Worm (Caenorhabditis elegans) whole organism, L4 larva: ENCODE measurements around the gene mrpl-55.

Source experiments
- D1046.2 ChIP-seq: fragments of 200-800 bp; sonication (Bioruptor generic); IDR thresholded peaks from 2 replicates; pipeline ENCODE4 v1.3.6; 2022; ENCODE audit warnings: missing genetic modification characterization, missing compliant biosample characterization
- F10B5.3 ChIP-seq: sonication (generic microtip); optimal IDR thresholded peaks from 2 replicates; lab custom pipeline; 2016; ENCODE audit warnings: mild to moderate bottlenecking, missing genetic modification characterization, missing compliant biosample characterization
- F44E2.7 ChIP-seq: fragments of 200-800 bp; sonication (Bioruptor generic); IDR thresholded peaks from 2 replicates; pipeline ENCODE4 v2.1.2; 2022; ENCODE audit warnings: missing genetic modification characterization, missing compliant biosample characterization
- F49E8.2 ChIP-seq: sonication (generic microtip); optimal IDR thresholded peaks from 2 replicates; lab custom pipeline; 2016; ENCODE audit warnings: missing compliant biosample characterization, mild to moderate bottlenecking, missing genetic modification characterization, borderline replicate concordance
- T20F7.1 ChIP-seq: fragments of 200-800 bp; sonication (Bioruptor generic); optimal IDR thresholded peaks from 2 replicates; lab custom pipeline; 2018; ENCODE audit warnings: mild to moderate bottlenecking, missing genetic modification characterization, missing compliant biosample characterization
- Y5F2A.4 ChIP-seq: fragments of 200-800 bp; sonication (Bioruptor generic); optimal IDR thresholded peaks from 2 replicates; lab custom pipeline; 2018; ENCODE audit warnings: mild to moderate bottlenecking, missing genetic modification characterization, missing compliant biosample characterization
- ZK337.2 ChIP-seq: fragments of 200-800 bp; sonication (Bioruptor generic); IDR thresholded peaks from 2 replicates; pipeline ENCODE4 v1.3.6; 2022; ENCODE audit warnings: missing genetic modification reagents, missing genetic modification characterization, missing compliant biosample characterization
- ZK546.5 ChIP-seq, 2 experiments: sonication (generic microtip); optimal IDR thresholded peaks; 2 replicates each; lab custom pipeline; 2017; ENCODE audit warnings: missing biosample characterization in 2 of 2, missing genetic modification characterization in 2 of 2
- aha-1 ChIP-seq: fragments of 150-350 bp; peaks from one replicate; lab custom pipeline; 2014; ENCODE audit warnings: missing biosample characterization, missing genetic modification characterization
- ama-1 ChIP-seq: fragments of 150-350 bp; optimal IDR thresholded peaks from 2 replicates; lab custom pipeline; 2014; ENCODE audit warnings: inconsistent platforms, mixed read lengths
- attf-4 ChIP-seq: sonication (generic microtip); optimal IDR thresholded peaks from 3 replicates; lab custom pipeline; 2017; ENCODE audit warnings: missing biosample characterization, missing genetic modification characterization
- ceh-44 ChIP-seq: fragments of 200-800 bp; sonication (Bioruptor generic); IDR thresholded peaks from 2 replicates; pipeline ENCODE4 v1.3.6; 2022; ENCODE audit warnings: missing genetic modification reagents, missing genetic modification characterization, missing compliant biosample characterization
- ceh-62 ChIP-seq: sonication (generic microtip); optimal IDR thresholded peaks from 2 replicates; lab custom pipeline; 2017; ENCODE audit warnings: missing biosample characterization, missing genetic modification characterization
- ceh-82 ChIP-seq: sonication (generic microtip); optimal IDR thresholded peaks from 2 replicates; lab custom pipeline; 2017; ENCODE audit warnings: missing biosample characterization, missing genetic modification characterization
- cey-2 ChIP-seq: sonication (generic microtip); optimal IDR thresholded peaks from 3 replicates; lab custom pipeline; 2017; ENCODE audit warnings: missing genetic modification characterization, mild to moderate bottlenecking, missing compliant biosample characterization, antibody characterized with exemption, borderline replicate concordance; ENCODE audit not compliant: insufficient read depth
- ctbp-1 ChIP-seq: fragments of 200-800 bp; sonication (Bioruptor generic); IDR thresholded peaks from 2 replicates; pipeline ENCODE4 v1.3.6; 2022; ENCODE audit warnings: missing genetic modification reagents, missing genetic modification characterization, missing compliant biosample characterization
- daf-12 ChIP-seq: fragments of 150-350 bp; optimal IDR thresholded peaks from 2 replicates; lab custom pipeline; 2014; ENCODE audit warnings: missing biosample characterization, missing genetic modification reagents, missing genetic modification characterization
- daf-8 ChIP-seq: fragments of 200-800 bp; sonication (Bioruptor generic); IDR thresholded peaks from 2 replicates; pipeline ENCODE4 v1.3.6; 2022; ENCODE audit warnings: missing genetic modification characterization, missing compliant biosample characterization
- egl-43 ChIP-seq: fragments of 200-800 bp; sonication (Bioruptor generic); IDR thresholded peaks from 2 replicates; pipeline ENCODE4 v1.3.6; 2022; ENCODE audit warnings: missing genetic modification reagents, missing genetic modification characterization, missing compliant biosample characterization
- fos-1 ChIP-seq: fragments of 150-350 bp; optimal IDR thresholded peaks from 2 replicates; lab custom pipeline; 2014; ENCODE audit warnings: missing biosample characterization, missing genetic modification characterization
- gei-8 ChIP-seq: fragments of 200-800 bp; sonication (Bioruptor generic); optimal IDR thresholded peaks from 2 replicates; lab custom pipeline; 2018; ENCODE audit warnings: mild to moderate bottlenecking, missing genetic modification characterization, missing compliant biosample characterization
- hlh-30 ChIP-seq: sonication (generic microtip); optimal IDR thresholded peaks from 2 replicates; lab custom pipeline; 2017; ENCODE audit warnings: antibody characterized with exemption, mild to moderate bottlenecking, missing genetic modification characterization, missing compliant biosample characterization; ENCODE audit not compliant: insufficient read depth
- mdt-29 ChIP-seq: fragments of 200-800 bp; sonication (Bioruptor generic); IDR thresholded peaks from 2 replicates; pipeline ENCODE4 v1.3.6; 2022; ENCODE audit warnings: missing genetic modification reagents, missing genetic modification characterization, missing compliant biosample characterization
- mep-1 ChIP-seq: fragments of 150-350 bp; sonication (generic microtip); optimal IDR thresholded peaks from 3 replicates; lab custom pipeline; 2014; ENCODE audit warnings: missing biosample characterization, missing genetic modification characterization
- mes-2 ChIP-seq: sonication (generic microtip); optimal IDR thresholded peaks from 2 replicates; lab custom pipeline; 2016; ENCODE audit warnings: missing genotype, mild to moderate bottlenecking, missing genetic modification characterization, missing compliant biosample characterization; ENCODE audit not compliant: poor library complexity, severe bottlenecking
- mxl-2 ChIP-seq: fragments of 200-800 bp; sonication (Bioruptor generic); conservative IDR thresholded peaks from 2 replicates; pipeline ENCODE4 v1.3.6; 2022; ENCODE audit warnings: missing genetic modification reagents, missing genetic modification characterization, missing compliant biosample characterization
- nhr-10 ChIP-seq: fragments of 150-350 bp; optimal IDR thresholded peaks from 2 replicates; lab custom pipeline; 2014; ENCODE audit warnings: missing biosample characterization, missing genetic modification characterization
- nhr-25 ChIP-seq: sonication (generic microtip); optimal IDR thresholded peaks from 2 replicates; lab custom pipeline; 2017; ENCODE audit warnings: missing genetic modification characterization, mild to moderate bottlenecking, missing compliant biosample characterization, antibody characterized with exemption, moderate library complexity, borderline replicate concordance; ENCODE audit not compliant: insufficient read depth
- nhr-76 ChIP-seq: fragments of 150-350 bp; optimal IDR thresholded peaks from 2 replicates; lab custom pipeline; 2014; ENCODE audit warnings: missing biosample characterization, missing genetic modification characterization
- pqm-1 ChIP-seq: sonication (generic microtip); optimal IDR thresholded peaks from 2 replicates; lab custom pipeline; 2017; ENCODE audit warnings: missing biosample characterization, missing genetic modification characterization
- saeg-2 ChIP-seq: fragments of 200-800 bp; sonication (Bioruptor generic); IDR thresholded peaks from 2 replicates; pipeline ENCODE4 v1.3.6; 2022; ENCODE audit warnings: missing genetic modification reagents, missing genetic modification characterization, missing compliant biosample characterization
- set-16 ChIP-seq: fragments of 200-800 bp; sonication (Bioruptor generic); IDR thresholded peaks from 2 replicates; pipeline ENCODE4 v1.3.6; 2022; ENCODE audit warnings: missing genetic modification reagents, missing genetic modification characterization, missing compliant biosample characterization
- snpc-1.2 ChIP-seq: fragments of 200-800 bp; sonication (Bioruptor generic); IDR thresholded peaks from 2 replicates; pipeline ENCODE4 v1.3.6; 2022; ENCODE audit warnings: missing genetic modification reagents, missing genetic modification characterization, missing compliant biosample characterization
- spr-3 ChIP-seq: fragments of 200-800 bp; sonication (Bioruptor generic); optimal IDR thresholded peaks from 2 replicates; lab custom pipeline; 2018; ENCODE audit warnings: mild to moderate bottlenecking, missing genetic modification characterization, missing compliant biosample characterization
- tra-1 ChIP-seq: fragments of 200-800 bp; sonication (Bioruptor generic); IDR thresholded peaks from 2 replicates; pipeline ENCODE4 v1.3.6; 2022; ENCODE audit warnings: missing genetic modification reagents, missing genetic modification characterization, missing compliant biosample characterization
- unc-62 ChIP-seq, 3 experiments: fragments of 150-350 bp in 1 of 3; sonication (generic microtip); optimal IDR thresholded peaks in 2 of 3; peaks in 1 of 3; 1 replicate in 1 of 3; 2 replicates in 2 of 3; lab custom pipeline; 2014 to 2017; ENCODE audit warnings: missing biosample characterization in 3 of 3, missing genetic modification characterization in 3 of 3, missing genetic modification reagents in 3 of 3, missing genotype in 1 of 3
- vab-7 ChIP-seq: fragments of 200-800 bp; sonication (Bioruptor generic); IDR thresholded peaks from 2 replicates; pipeline ENCODE4 v1.3.6; 2022; ENCODE audit warnings: missing genetic modification reagents, missing genetic modification characterization, missing compliant biosample characterization
- ztf-7 ChIP-seq: fragments of 150-350 bp; optimal IDR thresholded peaks from 2 replicates; lab custom pipeline; 2014; ENCODE audit warnings: missing biosample characterization, missing genetic modification characterization

The mrpl-55 gene

DNA sequence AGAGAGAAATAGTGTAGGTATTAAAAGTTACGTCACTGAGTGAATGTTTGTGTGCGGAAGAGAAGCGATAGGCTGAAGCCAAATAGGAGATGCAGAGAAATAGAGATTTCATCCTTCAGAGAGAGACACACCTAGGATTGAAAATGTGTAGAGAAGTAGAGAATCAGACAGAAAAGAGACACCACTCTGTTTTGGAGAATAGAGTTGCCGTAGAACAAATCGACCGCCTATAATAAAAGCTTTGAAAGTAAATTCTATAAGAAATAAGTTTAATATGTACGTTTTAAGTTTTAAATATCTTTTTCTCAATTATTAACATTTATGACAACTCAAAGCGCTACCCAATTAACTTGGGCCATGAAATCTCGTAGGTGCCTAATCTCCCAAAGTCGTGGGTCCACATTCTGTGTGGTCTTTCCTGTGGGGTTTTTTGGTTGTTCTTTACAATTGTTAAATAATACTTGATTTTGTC is 33.3 kb upstream of the mrpl-55 start, which contains the start of gene T07A9.12 (continued):
- TF ChIP-seq hlh-30 (peak; percentile 47), ctbp-1 (GFP tag; lab: Robert Waterston, UW) (no peak), saeg-2 (GFP tag; lab: Robert Waterston, UW) (no peak), daf-8 (GFP tag; lab: Robert Waterston, UW) (no peak), nhr-10 (tag; lab: Kevin White, UChicago) (no peak), pqm-1 (tag; lab: Kevin White, UChicago) (peak; percentile 42), nhr-25 (tag; lab: Kevin White, UChicago) (no peak), egl-43 (GFP tag; lab: Robert Waterston, UW) (no peak), ZK546.5 (tag; optimal IDR thresholded peaks at IDR 0.05; lab: Kevin White, UChicago) (no peak), F49E8.2 (tag; lab: Kevin White, UChicago) (no peak), nhr-76 (no peak), aha-1 (tag; lab: Kevin White, UChicago) (no peak), unc-62 (GFP tag; optimal IDR thresholded peaks at IDR 0.05 in 1 of 2; lab: Kevin White, UChicago) (peak in 1 of 2 experiments; percentile 9), unc-62 (tag; optimal IDR thresholded peaks at IDR 0.05; lab: Kevin White, UChicago) (no peak), daf-12 (no peak), ceh-82 (tag; lab: Kevin White, UChicago) (no peak), ceh-44 (GFP tag; lab: Robert Waterston, UW) (no peak), ama-1 (lab: Kevin White, UChicago) (no peak), cey-2 (no peak), ceh-62 (tag; lab: Kevin White, UChicago) (no peak), set-16 (GFP tag; lab: Robert Waterston, UW) (no peak)

DNA sequence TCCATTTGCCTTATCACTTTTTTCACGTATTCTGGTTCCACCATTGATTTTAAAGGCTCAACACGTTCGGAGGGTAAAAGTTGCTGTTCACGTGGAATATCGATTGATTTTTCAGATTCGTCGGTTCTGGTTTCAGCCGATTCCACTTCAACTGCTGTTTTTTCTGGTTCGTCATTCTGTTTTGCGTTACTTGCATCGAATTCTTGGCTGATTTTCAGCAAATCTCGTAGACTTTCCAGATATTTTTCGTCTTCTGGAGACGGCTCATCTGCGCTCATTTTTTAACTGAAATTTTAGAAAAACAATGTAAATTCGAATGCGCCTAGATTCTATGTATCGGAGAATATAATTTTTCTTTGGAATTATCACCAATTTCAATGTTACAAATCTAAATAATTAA is 24.1 kb upstream of the mrpl-55 start, which contains the start of gene eri-1:
Gene eri-1 (minus strand): TSS at position 285 of the 400 bp plus-strand sequence.
- TF ChIP-seq ama-1 (lab: Kevin White, UChicago), result peak; percentile 6
- 0 out of 2 replicates have a peak, but pooled peaks have one; percentile 12 for TF ChIP-seq mdt-29 (GFP tag; lab: Robert Waterston, UW)
- TF ChIP-seq Y5F2A.4 (GFP tag; lab: Kevin White, UChicago), result no peak
- no peak for TF ChIP-seq ztf-7
- no peak for TF ChIP-seq ZK337.2 (GFP tag; lab: Robert Waterston, UW)
- TF ChIP-seq set-16 (GFP tag; lab: Robert Waterston, UW), result no peak
- peak; percentile 24; the same call in 1 of the 2 replicates for TF ChIP-seq snpc-1.2 (GFP tag; lab: Robert Waterston, UW)
- no peak for TF ChIP-seq mxl-2
- peak; percentile 13 for TF ChIP-seq aha-1 (tag; lab: Kevin White, UChicago)
- no peak for TF ChIP-seq spr-3
- TF ChIP-seq ceh-44 (GFP tag; lab: Robert Waterston, UW), result no peak
- TF ChIP-seq attf-4, result no peak
- no peak for TF ChIP-seq hlh-30
- no peak for TF ChIP-seq fos-1 (tag; lab: Kevin White, UChicago)
- TF ChIP-seq tra-1, result no peak
- peak; percentile 0 for TF ChIP-seq mes-2 (tag; lab: Kevin White, UChicago)
- TF ChIP-seq gei-8 (GFP tag; lab: Kevin White, UChicago), result no peak

DNA sequence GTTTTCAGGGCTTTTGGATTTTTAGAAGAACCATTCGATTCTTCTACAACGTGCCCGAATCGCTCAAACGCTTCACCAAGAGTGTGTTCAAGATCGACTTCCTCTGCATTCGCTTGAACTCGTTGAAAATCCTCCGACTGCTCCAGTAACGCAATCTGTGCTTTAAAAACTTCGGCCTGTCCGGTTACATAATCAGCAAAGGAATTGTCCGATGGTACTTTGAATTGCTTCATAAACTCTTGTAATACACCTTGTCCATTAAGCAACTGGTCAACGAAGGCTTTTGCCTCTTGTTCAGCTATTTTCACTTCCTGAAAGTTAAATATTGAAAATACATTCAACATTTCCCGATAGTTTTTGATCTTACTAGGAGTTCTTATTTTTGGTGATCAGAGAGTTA is 23.1 kb upstream of the mrpl-55 start:
- no peak for TF ChIP-seq vab-7 (GFP tag; lab: Robert Waterston, UW)
- TF ChIP-seq D1046.2, result no peak
- TF ChIP-seq mep-1 (tag; lab: Kevin White, UChicago), result no peak
- TF ChIP-seq egl-43 (GFP tag; lab: Robert Waterston, UW), result 0 out of 2 replicates have a peak, but pooled peaks have one; percentile 38
- TF ChIP-seq T20F7.1 (GFP tag; lab: Kevin White, UChicago), result no peak
- no peak for TF ChIP-seq F44E2.7 (GFP tag; lab: Robert Waterston, UW)
- no peak for TF ChIP-seq F10B5.3 (tag; lab: Kevin White, UChicago)
- TF ChIP-seq, all 104 proteins: peak for 1
